Worm (Caenorhabditis elegans): Measurements from ENCODE around the gene srd-48.

Gene srd-48

DNA sequence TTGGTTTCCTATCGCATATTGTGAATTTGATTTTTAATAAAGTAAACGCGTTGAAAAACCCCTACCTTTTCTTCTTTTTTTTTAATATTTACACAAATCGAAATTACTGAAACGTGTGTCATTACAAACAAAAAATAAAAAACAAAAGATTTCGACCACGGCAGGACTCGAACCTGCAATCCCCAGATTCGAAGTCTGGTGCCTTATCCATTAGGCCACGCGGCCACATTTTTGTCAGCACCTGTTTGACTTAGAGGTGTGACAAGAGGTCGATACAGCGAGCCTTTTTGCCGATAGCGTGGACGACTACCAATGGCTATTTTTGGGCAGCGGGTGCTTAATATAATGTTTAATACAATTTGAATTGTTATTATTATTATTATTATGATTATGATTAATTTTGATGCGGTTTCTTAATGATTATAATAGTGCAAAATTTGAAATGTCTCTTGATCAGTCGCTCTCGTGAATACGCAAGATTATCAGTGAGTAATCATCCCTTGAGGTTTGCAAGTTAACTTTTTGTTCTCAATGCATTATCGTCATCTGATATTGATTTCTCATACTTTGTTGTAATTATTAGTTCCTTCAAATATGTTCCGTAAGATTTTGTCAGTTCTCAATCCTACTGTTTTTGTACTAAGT is 2.1 kb downstream of the srd-48 start, which contains the start of gene srd-44 (continued):
- peak in 1 of 2 experiments; percentile 2 for TF ChIP-seq mdl-1 (tag; optimal IDR thresholded peaks at IDR 0.05)
- TF ChIP-seq lin-29 (GFP tag; IDR thresholded peaks at IDR 0.05), result no peak
- TF ChIP-seq mxl-2 (GFP tag; conservative IDR thresholded peaks at IDR 0.05), result no peak
- no peak for TF ChIP-seq mdt-29 (GFP tag; IDR thresholded peaks at IDR 0.05)
- TF ChIP-seq aly-2 (tag; optimal IDR thresholded peaks at IDR 0.05), result no peak
- TF ChIP-seq lin-15B (tag; optimal IDR thresholded peaks at IDR 0.05), result no peak
- TF ChIP-seq fos-1 (tag; optimal IDR thresholded peaks at IDR 0.05), result no peak
- no peak for TF ChIP-seq F10B5.3 (tag; optimal IDR thresholded peaks at IDR 0.05)
- TF ChIP-seq rbr-2 (tag; optimal IDR thresholded peaks at IDR 0.05), result no peak
- peak; percentile 8 to 30 for TF ChIP-seq daf-16 (GFP tag; optimal IDR thresholded peaks at IDR 0.05)
- TF ChIP-seq daf-16 (tag; optimal IDR thresholded peaks at IDR 0.05), result no peak
- TF ChIP-seq jun-1 (tag; optimal IDR thresholded peaks at IDR 0.05), result no peak
- no peak for TF ChIP-seq nhr-102 (tag; optimal IDR thresholded peaks at IDR 0.05)
- TF ChIP-seq hlh-30 (tag; optimal IDR thresholded peaks at IDR 0.05; ENCODE audit: insufficient read depth), result no peak
- no peak for TF ChIP-seq nhr-77 (tag; optimal IDR thresholded peaks at IDR 0.05)
- TF ChIP-seq spr-1 (tag; optimal IDR thresholded peaks at IDR 0.05), result peak; percentile 4
- TF ChIP-seq nhr-42 (GFP tag; IDR thresholded peaks at IDR 0.05), result 0 out of 2 replicates have a peak, but pooled peaks have one; percentile 47
- no peak for TF ChIP-seq skn-1 (tag; optimal IDR thresholded peaks at IDR 0.05)
- TF ChIP-seq lin-38 (GFP tag; IDR thresholded peaks at IDR 0.05), result no peak
- no peak for TF ChIP-seq R02D3.7 (tag; optimal IDR thresholded peaks at IDR 0.05)
- no peak for TF ChIP-seq aha-1 (tag)
- TF ChIP-seq nhr-10 (tag; optimal IDR thresholded peaks at IDR 0.05), result no peak
- no peak for TF ChIP-seq ceh-28 (tag; optimal IDR thresholded peaks at IDR 0.05)
- no peak for TF ChIP-seq zfp-3 (GFP tag; conservative IDR thresholded peaks at IDR 0.05)
- TF ChIP-seq lim-7 (GFP tag; IDR thresholded peaks at IDR 0.05), result no peak
- TF ChIP-seq lsy-2 (tag; optimal IDR thresholded peaks at IDR 0.05), result no peak

DNA sequence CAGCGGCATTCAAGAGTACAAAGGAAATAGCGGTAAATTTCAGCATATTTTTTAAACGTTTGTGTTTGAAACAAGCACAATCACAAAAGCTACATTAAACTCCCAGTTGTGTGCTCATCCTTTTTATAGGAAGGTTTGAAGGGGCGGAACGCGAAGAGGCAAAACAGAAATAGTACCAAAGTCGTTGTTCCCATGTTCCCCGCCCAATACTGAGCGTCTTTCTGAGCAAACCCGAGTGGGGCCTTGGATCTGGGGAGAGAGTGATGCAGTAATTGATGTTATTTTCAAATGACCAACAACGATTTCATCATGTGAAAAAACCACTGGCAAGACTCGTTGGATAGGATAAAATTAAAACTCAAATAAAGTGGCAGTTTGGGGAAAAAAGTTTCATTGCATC is 5.4 kb downstream of the srd-48 start, which contains the start of gene zig-2:
TSS of gene zig-2 (minus strand) at position 101 of the 400 bp plus-strand sequence.
- no peak for TF ChIP-seq ceh-44 (GFP tag; IDR thresholded peaks at IDR 0.05)
- no peak for TF ChIP-seq mxl-2 (GFP tag; conservative IDR thresholded peaks at IDR 0.05)
- no peak for TF ChIP-seq F49E8.2 (tag; optimal IDR thresholded peaks at IDR 0.05; ENCODE audit: borderline replicate concordance)
- no peak for TF ChIP-seq nhr-237 (tag; optimal IDR thresholded peaks at IDR 0.05)
- no peak for TF ChIP-seq aha-1 (tag)
- TF ChIP-seq pha-4 (GFP tag; IDR thresholded peaks at IDR 0.05), result no peak
- TF ChIP-seq pha-4 (tag; optimal IDR thresholded peaks at IDR 0.05), result no peak
- TF ChIP-seq nhr-111 (GFP tag; optimal IDR thresholded peaks at IDR 0.05), result no peak
- no peak for TF ChIP-seq gei-8 (GFP tag; optimal IDR thresholded peaks at IDR 0.05)
- no peak for TF ChIP-seq mdt-29 (GFP tag; IDR thresholded peaks at IDR 0.05)
- TF ChIP-seq nhr-6 (tag; optimal IDR thresholded peaks at IDR 0.05), result no peak
- no peak for TF ChIP-seq daf-12 (tag; optimal IDR thresholded peaks at IDR 0.05)

DNA sequence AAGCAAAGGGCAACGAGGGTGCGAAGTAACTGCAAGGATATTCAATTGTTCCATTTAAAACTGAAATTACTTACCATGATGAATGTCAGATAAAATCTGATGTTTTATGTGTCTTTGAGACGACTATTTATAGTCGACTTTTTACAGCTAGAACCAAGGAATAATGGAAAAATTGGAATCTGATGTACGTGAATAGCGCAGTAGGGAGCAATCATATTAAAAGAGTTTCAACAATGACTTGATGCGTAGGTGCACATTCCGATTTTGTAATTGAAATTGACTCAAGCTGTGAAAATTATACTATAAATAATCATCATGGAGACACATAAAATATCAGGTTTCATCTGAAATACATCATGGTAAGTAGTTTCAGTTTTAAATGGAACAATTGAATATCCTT is 7.4 kb downstream of the srd-48 start, which contains the start of the genes nspc-9 and nspc-10:
TSS of gene nspc-9 (minus strand) at position 101 of the 400 bp plus-strand sequence.
TSS of gene nspc-10 (plus strand) at position 331 of the 400 bp plus-strand sequence.
- TF ChIP-seq snpc-1.2 (GFP tag; IDR thresholded peaks at IDR 0.05), result no peak
- no peak for TF ChIP-seq zip-11 (GFP tag; IDR thresholded peaks at IDR 0.05)
- no peak for TF ChIP-seq ces-1 (GFP tag; optimal IDR thresholded peaks at IDR 0.05)
- TF ChIP-seq madf-5 (GFP tag; IDR thresholded peaks at IDR 0.05), result no peak
- no peak for TF ChIP-seq lin-15B (tag; optimal IDR thresholded peaks at IDR 0.05)
- TF ChIP-seq skn-1 (tag; optimal IDR thresholded peaks at IDR 0.05), result no peak
- TF ChIP-seq lsy-2 (tag; optimal IDR thresholded peaks at IDR 0.05), result no peak
- TF ChIP-seq unc-62 (GFP tag; optimal IDR thresholded peaks at IDR 0.05 in 1 of 2), result no peak
- no peak for TF ChIP-seq unc-62 (tag; optimal IDR thresholded peaks at IDR 0.05)
- TF ChIP-seq daf-19 (GFP tag; conservative IDR thresholded peaks at IDR 0.05), result no peak
- no peak for TF ChIP-seq madf-9 (GFP tag; conservative IDR thresholded peaks at IDR 0.05)
- TF ChIP-seq dmd-8 (GFP tag; IDR thresholded peaks at IDR 0.05), result no peak
- TF ChIP-seq duxl-1 (tag; optimal IDR thresholded peaks at IDR 0.05; ENCODE audit: poor library complexity), result no peak
- no peak for TF ChIP-seq nhr-28 (tag; optimal IDR thresholded peaks at IDR 0.05)
- no peak for TF ChIP-seq lir-3 (tag; optimal IDR thresholded peaks at IDR 0.05)
- no peak for TF ChIP-seq Y75B8A.6 (GFP tag; IDR thresholded peaks at IDR 0.05)
- no peak for TF ChIP-seq jun-1 (tag; optimal IDR thresholded peaks at IDR 0.05)
- no peak for TF ChIP-seq nhr-111 (GFP tag; optimal IDR thresholded peaks at IDR 0.05)
- TF ChIP-seq gei-8 (GFP tag; optimal IDR thresholded peaks at IDR 0.05), result no peak
